Worm (Caenorhabditis elegans) whole organism, midembryonic: Measurements from ENCODE around the gene C47D12.5.

ENCODE experiments used
- T22C8.4 ChIP-seq: fragments of 200-800 bp; sonication (Bioruptor generic); IDR thresholded peaks from 2 replicates; pipeline ENCODE4 v1.3.6; 2022; ENCODE audit warnings: missing genetic modification characterization, missing compliant biosample characterization
- cog-1 ChIP-seq: sonication (generic microtip); optimal IDR thresholded peaks from 2 replicates; lab custom pipeline; 2016; ENCODE audit warnings: missing genetic modification characterization, missing compliant biosample characterization
- flt-1 ChIP-seq: fragments of 200-800 bp; sonication (Bioruptor generic); IDR thresholded peaks from 2 replicates; pipeline ENCODE4 v1.3.6; 2022; ENCODE audit warnings: missing genetic modification characterization, missing compliant biosample characterization
- ref-1 ChIP-seq: fragments of 200-800 bp; sonication (Bioruptor generic); conservative IDR thresholded peaks from 2 replicates; pipeline ENCODE4 v1.3.6; 2022; ENCODE audit warnings: missing genetic modification reagents, missing genetic modification characterization, missing compliant biosample characterization
- ztf-23 ChIP-seq: fragments of 200-800 bp; sonication (Bioruptor generic); IDR thresholded peaks from 2 replicates; pipeline ENCODE4 v1.3.6; 2022; ENCODE audit warnings: missing genetic modification reagents, missing genetic modification characterization, missing compliant biosample characterization
- ztf-29 ChIP-seq: fragments of 200-800 bp; sonication (Bioruptor generic); IDR thresholded peaks from 2 replicates; pipeline ENCODE4 v1.3.6; 2022; ENCODE audit warnings: missing genetic modification reagents, missing genetic modification characterization, missing compliant biosample characterization

DNA sequence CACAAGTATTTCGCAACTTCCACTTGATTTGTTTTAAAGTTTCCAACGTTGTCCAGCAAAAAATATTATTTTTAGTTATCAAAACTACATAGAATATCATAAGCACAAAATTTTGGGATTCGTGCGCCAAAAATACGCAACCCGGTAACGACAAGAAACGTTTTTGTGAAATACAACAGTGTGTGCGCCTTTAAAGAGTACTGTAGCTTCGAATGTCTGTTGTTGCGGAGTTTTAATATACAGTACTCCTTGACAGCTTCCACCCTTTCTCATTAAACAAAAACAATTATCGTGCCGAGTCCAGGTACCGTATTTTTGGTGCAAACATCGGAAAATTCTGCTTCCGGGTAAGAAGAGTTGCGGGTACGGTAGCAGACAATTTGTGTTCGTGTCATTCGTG lies 4.9 kb downstream of the C47D12.5 start:
- no peak for TF ChIP-seq T22C8.4 (GFP tag; lab: Robert Waterston, UW)
- TF ChIP-seq ztf-29 (GFP tag; lab: Robert Waterston, UW), result no peak
- TF ChIP-seq ref-1 (GFP tag; lab: Robert Waterston, UW), result no peak
- no peak for TF ChIP-seq ztf-23 (GFP tag; lab: Robert Waterston, UW)
- no peak for TF ChIP-seq cog-1 (tag; lab: Kevin White, UChicago)
- no peak for TF ChIP-seq flt-1 (GFP tag; lab: Robert Waterston, UW)
